Worm (Caenorhabditis elegans) whole organism, L2 larva: Measurements from ENCODE around the gene aptf-3.

Source experiments
- C34F6.9 ChIP-seq: fragments of 150-350 bp; optimal IDR thresholded peaks from 2 replicates; lab custom pipeline; 2014; ENCODE audit warnings: missing biosample characterization, missing genetic modification characterization
- F13H6.1 ChIP-seq: sonication (generic microtip); optimal IDR thresholded peaks from 2 replicates; lab custom pipeline; 2016; ENCODE audit warnings: missing genetic modification characterization, missing compliant biosample characterization
- R02D3.7 ChIP-seq: fragments of 150-350 bp; optimal IDR thresholded peaks from 2 replicates; lab custom pipeline; 2014; ENCODE audit warnings: missing biosample characterization, missing genetic modification characterization
- Y55F3AM.14 ChIP-seq: fragments of 200-800 bp; sonication (Bioruptor generic); optimal IDR thresholded peaks from 2 replicates; lab custom pipeline; 2018; ENCODE audit warnings: mild to moderate bottlenecking, missing genetic modification characterization, missing compliant biosample characterization
- ZK546.5 ChIP-seq: sonication (generic microtip); optimal IDR thresholded peaks from 2 replicates; lab custom pipeline; 2017; ENCODE audit warnings: missing biosample characterization, missing genetic modification characterization
- alr-1 ChIP-seq: fragments of 150-350 bp; optimal IDR thresholded peaks from 2 replicates; lab custom pipeline; 2014; ENCODE audit warnings: missing biosample characterization, missing genetic modification characterization
- aly-2 ChIP-seq: fragments of 150-350 bp; optimal IDR thresholded peaks from 2 replicates; lab custom pipeline; 2014; ENCODE audit warnings: missing biosample characterization, missing genetic modification characterization
- ama-1 ChIP-seq: fragments of 150-350 bp; optimal IDR thresholded peaks from 2 replicates; lab custom pipeline; 2018; ENCODE audit warnings: inconsistent platforms
- blmp-1 ChIP-seq: sonication (generic microtip); optimal IDR thresholded peaks from 2 replicates; lab custom pipeline; 2017; ENCODE audit warnings: missing genetic modification characterization, mild to moderate bottlenecking, missing compliant biosample characterization, antibody characterized with exemption, moderate library complexity; ENCODE audit not compliant: insufficient read depth
- ceh-16 ChIP-seq: fragments of 150-350 bp; optimal IDR thresholded peaks from 2 replicates; lab custom pipeline; 2014; ENCODE audit warnings: missing biosample characterization, missing genetic modification characterization
- crh-2 ChIP-seq: sonication (generic microtip); optimal IDR thresholded peaks from 2 replicates; lab custom pipeline; 2017; ENCODE audit warnings: missing biosample characterization, missing genetic modification characterization
- egl-27 ChIP-seq: sonication (generic microtip); optimal IDR thresholded peaks from 3 replicates; lab custom pipeline; 2017; ENCODE audit warnings: missing biosample characterization, missing genetic modification reagents, missing genetic modification characterization
- elt-3 ChIP-seq: sonication (generic microtip); optimal IDR thresholded peaks from 2 replicates; lab custom pipeline; 2017; ENCODE audit warnings: missing biosample characterization, missing genetic modification characterization
- fos-1 ChIP-seq: fragments of 150-350 bp; optimal IDR thresholded peaks from 2 replicates; lab custom pipeline; 2014; ENCODE audit warnings: missing biosample characterization, missing genetic modification characterization
- gmeb-1 ChIP-seq: fragments of 150-350 bp; optimal IDR thresholded peaks from 2 replicates; lab custom pipeline; 2014; ENCODE audit warnings: missing biosample characterization, missing genetic modification characterization
- lin-11 ChIP-seq: fragments of 150-350 bp; sonication (generic microtip); optimal IDR thresholded peaks from 2 replicates; lab custom pipeline; 2014; ENCODE audit warnings: missing biosample characterization, missing genetic modification characterization, inconsistent platforms, mixed read lengths
- lin-13 ChIP-seq: fragments of 150-350 bp; optimal IDR thresholded peaks from 2 replicates; lab custom pipeline; 2014; ENCODE audit warnings: missing biosample characterization, missing genetic modification reagents, missing genetic modification characterization
- lsy-2 ChIP-seq, 2 experiments: fragments of 150-350 bp in 1 of 2; sonication (generic microtip) in 1 of 2; optimal IDR thresholded peaks; 2 replicates each; lab custom pipeline; 2014 to 2017; ENCODE audit warnings: missing biosample characterization in 2 of 2, missing genetic modification characterization in 2 of 2
- mbf-1 ChIP-seq: sonication (generic microtip); optimal IDR thresholded peaks from 2 replicates; lab custom pipeline; 2017; ENCODE audit warnings: missing biosample characterization, missing genetic modification characterization
- mdl-1 ChIP-seq, 2 experiments: fragments of 150-350 bp in 1 of 2; sonication (generic microtip) in 1 of 2; optimal IDR thresholded peaks; 2 replicates each; lab custom pipeline; 2017; ENCODE audit warnings: missing biosample characterization in 2 of 2, missing genetic modification characterization in 2 of 2
- nhr-10 ChIP-seq: sonication (generic microtip); optimal IDR thresholded peaks from 2 replicates; lab custom pipeline; 2017; ENCODE audit warnings: missing biosample characterization, missing genetic modification characterization
- nhr-12 ChIP-seq: fragments of 150-350 bp; optimal IDR thresholded peaks from 2 replicates; lab custom pipeline; 2014; ENCODE audit warnings: missing biosample characterization, missing genetic modification characterization
- nhr-129 ChIP-seq: fragments of 150-350 bp; optimal IDR thresholded peaks from 2 replicates; lab custom pipeline; 2014; ENCODE audit warnings: missing biosample characterization, missing genetic modification characterization
- nhr-23 ChIP-seq: fragments of 150-350 bp; optimal IDR thresholded peaks from 2 replicates; lab custom pipeline; 2014; ENCODE audit warnings: missing biosample characterization, missing genetic modification reagents, missing genetic modification characterization
- nhr-25 ChIP-seq: fragments of 150-350 bp; sonication (generic microtip); optimal IDR thresholded peaks from 3 replicates; lab custom pipeline; 2014; ENCODE audit warnings: missing biosample characterization, missing genetic modification characterization
- nhr-6 ChIP-seq: fragments of 150-350 bp; optimal IDR thresholded peaks from 2 replicates; lab custom pipeline; 2014; ENCODE audit warnings: missing biosample characterization, missing genetic modification characterization
- nhr-77 ChIP-seq: fragments of 150-350 bp; optimal IDR thresholded peaks from 2 replicates; lab custom pipeline; 2014; ENCODE audit warnings: missing biosample characterization, missing genetic modification characterization
- sem-4 ChIP-seq: fragments of 150-350 bp; optimal IDR thresholded peaks from 2 replicates; lab custom pipeline; 2014; ENCODE audit warnings: missing biosample characterization, missing genetic modification reagents, missing genetic modification characterization
- skn-1 ChIP-seq: sonication (generic microtip); optimal IDR thresholded peaks from 2 replicates; lab custom pipeline; 2017; ENCODE audit warnings: missing biosample characterization, missing genetic modification characterization
- sma-3 ChIP-seq: sonication (generic microtip); optimal IDR thresholded peaks from 2 replicates; lab custom pipeline; 2016; ENCODE audit warnings: missing genetic modification reagents, missing genetic modification characterization, missing compliant biosample characterization
- sma-9 ChIP-seq, 2 experiments: fragments of 150-350 bp in 1 of 2; sonication (generic microtip) in 1 of 2; optimal IDR thresholded peaks; 2 replicates each; lab custom pipeline; 2014 to 2016; ENCODE audit warnings: missing genetic modification characterization in 2 of 2, mild to moderate bottlenecking in 1 of 2, missing biosample characterization in 1 of 2, missing compliant biosample characterization in 1 of 2, missing genetic modification reagents in 1 of 2, moderate library complexity in 1 of 2
- unc-39 ChIP-seq: fragments of 150-350 bp; optimal IDR thresholded peaks from 2 replicates; lab custom pipeline; 2014; ENCODE audit warnings: missing biosample characterization, missing genetic modification characterization
- unc-55 ChIP-seq: fragments of 150-350 bp; sonication (generic microtip); optimal IDR thresholded peaks from 3 replicates; lab custom pipeline; 2014; ENCODE audit warnings: missing biosample characterization, missing genetic modification reagents, missing genetic modification characterization
- zag-1 ChIP-seq: fragments of 150-350 bp; optimal IDR thresholded peaks from 2 replicates; lab custom pipeline; 2014; ENCODE audit warnings: missing biosample characterization, missing genetic modification characterization
- ztf-1 ChIP-seq: fragments of 200-800 bp; sonication (Bioruptor generic); conservative IDR thresholded peaks from 2 replicates; pipeline ENCODE4 v1.3.6; 2022; ENCODE audit warnings: missing genetic modification characterization, missing compliant biosample characterization
- ztf-11 ChIP-seq: sonication (generic microtip); optimal IDR thresholded peaks from 2 replicates; lab custom pipeline; 2017; ENCODE audit warnings: missing biosample characterization, missing genetic modification characterization
- ztf-4 ChIP-seq: fragments of 150-350 bp; optimal IDR thresholded peaks from 2 replicates; lab custom pipeline; 2014; ENCODE audit warnings: missing biosample characterization, missing genetic modification characterization

The aptf-3 gene

DNA sequence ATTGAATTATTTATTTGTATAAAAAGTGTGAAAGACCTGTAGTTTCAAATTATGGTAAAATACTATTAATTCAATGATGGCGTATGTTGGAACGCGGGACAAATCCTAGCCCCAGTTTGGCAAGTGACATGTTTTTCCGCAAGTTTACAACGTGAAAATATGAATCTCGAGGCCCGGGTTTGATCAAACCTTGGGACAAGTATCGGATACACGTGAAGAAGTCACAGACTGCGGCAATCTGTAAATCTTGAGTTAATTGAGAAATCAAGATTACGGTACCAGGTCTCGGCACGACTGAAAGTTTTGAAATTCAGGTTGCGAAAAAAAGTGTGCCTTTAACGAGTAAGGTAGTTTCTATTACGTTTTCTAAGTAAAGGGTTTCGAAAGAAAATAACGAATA, 11.0 kb upstream of the aptf-3 start:
- TF ChIP-seq blmp-1 (no peak), skn-1 (tag; lab: Kevin White, UChicago) (no peak), aly-2 (tag; lab: Kevin White, UChicago) (no peak), sma-3 (GFP tag; lab: Kevin White, UChicago) (no peak), fos-1 (tag; lab: Kevin White, UChicago) (no peak), F13H6.1 (tag; lab: Kevin White, UChicago) (no peak), egl-27 (tag; lab: Kevin White, UChicago) (no peak), elt-3 (no peak), crh-2 (tag; lab: Kevin White, UChicago) (no peak), alr-1 (tag; lab: Kevin White, UChicago) (no peak), mdl-1 (tag; optimal IDR thresholded peaks at IDR 0.05; lab: Kevin White, UChicago) (no peak), ceh-16 (no peak), lin-13 (GFP tag; lab: Kevin White, UChicago) (no peak), ztf-11 (no peak), nhr-77 (no peak), ztf-4 (no peak), ama-1 (lab: Kevin White, UChicago) (no peak)

DNA sequence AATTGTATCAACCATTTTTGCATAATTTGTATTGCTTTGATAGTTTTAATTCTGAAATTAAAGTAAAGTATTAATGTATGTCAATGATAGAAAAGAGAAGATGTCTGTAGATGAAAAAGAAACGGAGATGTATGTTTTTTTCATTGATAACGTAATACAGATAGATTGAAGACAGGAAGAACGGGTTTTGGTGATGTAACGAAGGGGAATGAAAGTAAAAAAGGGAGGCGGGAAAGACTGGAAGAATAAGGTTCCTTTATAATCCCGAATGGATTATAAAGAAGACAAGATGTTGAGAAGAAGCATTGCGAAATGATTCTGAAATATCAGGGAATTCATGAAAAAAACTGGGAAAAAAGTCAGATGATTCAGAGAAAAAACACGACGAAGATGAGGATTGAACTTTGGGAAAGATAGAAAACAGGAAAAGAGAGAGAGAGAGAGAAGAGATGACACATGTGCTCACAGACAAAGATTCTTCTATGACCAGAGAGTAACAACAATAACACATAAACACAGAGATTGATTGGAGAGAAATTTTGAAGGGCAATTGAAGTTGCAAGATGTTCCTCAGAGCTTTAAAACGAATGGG, 8.9 kb upstream of the aptf-3 start, which contains the start of gene F54C9.11:
F54C9.11 (minus strand) TSS at position 51 of the 592 bp plus-strand sequence.
- TF ChIP-seq nhr-12 (no peak), sem-4 (tag; lab: Kevin White, UChicago) (peak; percentile 68), nhr-25 (tag; lab: Kevin White, UChicago) (no peak), zag-1 (peak; percentile 15), ztf-4 (peak; percentile 45), crh-2 (tag; lab: Kevin White, UChicago) (peak; percentile 34), nhr-23 (no peak), lin-13 (GFP tag; lab: Kevin White, UChicago) (peak; percentile 24), sma-9 (GFP tag; optimal IDR thresholded peaks at IDR 0.05; lab: Kevin White, UChicago) (peak; percentile 41), sma-9 (tag; optimal IDR thresholded peaks at IDR 0.05; lab: Kevin White, UChicago) (no peak), Y55F3AM.14 (GFP tag; lab: Kevin White, UChicago) (no peak), C34F6.9 (tag; lab: Kevin White, UChicago) (peak; percentile 73), lsy-2 (tag; optimal IDR thresholded peaks at IDR 0.05; lab: Kevin White, UChicago) (peak in 1 of 2 experiments; percentile 57), nhr-10 (tag; lab: Kevin White, UChicago) (no peak), nhr-129 (tag; lab: Kevin White, UChicago) (peak; percentile 63), unc-55 (GFP tag; lab: Kevin White, UChicago) (peak; percentile 90)

DNA sequence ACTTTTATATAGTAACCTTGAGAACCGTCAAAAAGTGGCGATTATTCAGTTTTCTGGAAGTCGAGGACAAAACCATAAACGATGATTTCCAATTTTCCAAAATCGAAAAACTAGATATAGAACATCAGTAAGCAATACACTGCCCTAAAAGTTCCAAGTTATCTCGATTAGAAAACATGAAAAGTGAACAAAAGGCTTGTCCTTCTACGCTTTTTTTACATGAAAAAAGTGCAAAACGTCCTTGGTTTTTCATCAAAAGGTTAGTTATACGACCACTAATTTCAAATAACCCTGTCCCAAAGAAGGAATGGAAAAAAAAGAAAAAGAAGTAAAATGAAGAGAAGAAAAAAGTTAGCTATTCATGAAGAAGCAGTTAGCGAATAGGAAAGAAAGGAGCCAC, 8.1 kb upstream of the aptf-3 start:
- no peak for TF ChIP-seq ztf-4
- TF ChIP-seq egl-27 (tag; lab: Kevin White, UChicago) = no peak
- TF ChIP-seq skn-1 (tag; lab: Kevin White, UChicago) = no peak
- TF ChIP-seq ceh-16 = no peak
- TF ChIP-seq gmeb-1 (tag; lab: Kevin White, UChicago) = no peak
- TF ChIP-seq mbf-1 (tag; lab: Kevin White, UChicago) = no peak
- no peak for TF ChIP-seq ZK546.5 (tag; lab: Kevin White, UChicago)
- TF ChIP-seq ztf-1 (GFP tag; lab: Robert Waterston, UW) = no peak
- TF ChIP-seq R02D3.7 (tag; lab: Kevin White, UChicago) = no peak
- TF ChIP-seq nhr-6 (tag; lab: Kevin White, UChicago) = no peak

ce11 chrII:8587660-8588230, 6.2 kb upstream of the aptf-3 start:
- TF ChIP-seq sem-4 (tag; lab: Kevin White, UChicago) (peak; percentile 29), unc-39 (tag; lab: Kevin White, UChicago) (no peak), nhr-129 (tag; lab: Kevin White, UChicago) (peak; percentile 21), ceh-16 (no peak), sma-3 (GFP tag; lab: Kevin White, UChicago) (no peak), zag-1 (peak; percentile 28), lsy-2 (tag; optimal IDR thresholded peaks at IDR 0.05; lab: Kevin White, UChicago) (peak in 1 of 2 experiments; percentile 18), ZK546.5 (tag; lab: Kevin White, UChicago) (no peak), unc-55 (GFP tag; lab: Kevin White, UChicago) (peak; percentile 70), lin-11 (no peak), F13H6.1 (tag; lab: Kevin White, UChicago) (peak; percentile 11), nhr-6 (tag; lab: Kevin White, UChicago) (no peak)
